Fruit fly (Drosophila melanogaster): ENCODE data around the gene Phf5a.

The Phf5a gene

dm6 chr2L:6455032-6455954 is 35.4 kb downstream of the Phf5a start, which contains the start of gene retm (continued):
- TF ChIP-seq Stat92E (GFP tag; optimal IDR thresholded peaks at IDR 0.05) (no peak), Opbp (GFP tag; IDR thresholded peaks at IDR 0.05; ENCODE audit: partially characterized antibody) (peak; percentile 28; the same call in 1 of the 3 replicates), nerfin-1 (tag; optimal IDR thresholded peaks at IDR 0.05) (peak; percentile 48), CG11560 (tag; IDR thresholded peaks at IDR 0.05) (no peak), Atf3 (GFP tag; optimal IDR thresholded peaks at IDR 0.05) (no peak), CG16863 (GFP tag; optimal IDR thresholded peaks at IDR 0.05) (no peak), bbx (GFP tag; IDR thresholded peaks at IDR 0.05; ENCODE audit: partially characterized antibody) (peak; percentile 39; the same call in 1 of the 2 replicates), otp (GFP tag; IDR thresholded peaks at IDR 0.05) (no peak), CG32767 (GFP tag; IDR thresholded peaks at IDR 0.05) (no peak), CG32532 (GFP tag; IDR thresholded peaks at IDR 0.05) (peak; percentile 25; the same call in 1 of the 2 replicates), ssp (GFP tag; IDR thresholded peaks at IDR 0.05) (peak; percentile 91), HLHmδ (GFP tag; optimal IDR thresholded peaks at IDR 0.05) (peak; percentile 50), crc (GFP tag; optimal IDR thresholded peaks at IDR 0.05) (no peak), CG4617 (GFP tag; optimal IDR thresholded peaks at IDR 0.05; ENCODE audit: borderline replicate concordance) (no peak), Six4 (GFP tag; optimal IDR thresholded peaks at IDR 0.05) (no peak), luna (GFP tag; optimal IDR thresholded peaks at IDR 0.05) (no peak), CHES-1-like (GFP tag; optimal IDR thresholded peaks at IDR 0.05) (no peak), tgo (GFP tag; IDR thresholded peaks at IDR 0.05) (no peak), inv (GFP tag; IDR thresholded peaks at IDR 0.05; ENCODE audit: partially characterized antibody) (no peak), chm (GFP tag; IDR thresholded peaks at IDR 0.05) (no peak), ci (GFP tag; IDR thresholded peaks at IDR 0.05) (peak; percentile 45; the same call in 1 of the 3 replicates), ash1 (GFP tag; optimal IDR thresholded peaks at IDR 0.05) (no peak), Med (GFP tag) (no peak), eve (GFP tag; optimal IDR thresholded peaks at IDR 0.05) (no peak), gfzf (GFP tag; optimal IDR thresholded peaks at IDR 0.05) (no peak), psq (GFP tag; optimal IDR thresholded peaks at IDR 0.05) (no peak), nau (GFP tag; optimal IDR thresholded peaks at IDR 0.05) (no peak), CG7372 (GFP tag; IDR thresholded peaks at IDR 0.05) (no peak), CG1602 (GFP tag; optimal IDR thresholded peaks at IDR 0.05) (no peak), CG10366 (GFP tag; IDR thresholded peaks at IDR 0.05) (no peak), caup (GFP tag; optimal IDR thresholded peaks at IDR 0.05; ENCODE audit: severe bottlenecking) (no peak), ase (GFP tag; IDR thresholded peaks at IDR 0.05) (no peak), GATAe (GFP tag; conservative IDR thresholded peaks at IDR 0.05) (no peak), Meics (GFP tag; optimal IDR thresholded peaks at IDR 0.05) (no peak), CG30431 (GFP tag; optimal IDR thresholded peaks at IDR 0.05) (no peak), abd-A (tag; optimal IDR thresholded peaks at IDR 0.05) (no peak), lab (GFP tag; optimal IDR thresholded peaks at IDR 0.05) (peak; percentile 54), onecut (GFP tag; IDR thresholded peaks at IDR 0.05) (peak; percentile 31), eyg (GFP tag; optimal IDR thresholded peaks at IDR 0.05) (no peak), gcm2 (GFP tag; optimal IDR thresholded peaks at IDR 0.05) (no peak), CG3163 (GFP tag; optimal IDR thresholded peaks at IDR 0.05) (no peak), Drgx (GFP tag; IDR thresholded peaks at IDR 0.05) (no peak), sug (tag; optimal IDR thresholded peaks at IDR 0.05) (peak; percentile 4), unc-4 (GFP tag; IDR thresholded peaks at IDR 0.05; ENCODE audit: partially characterized antibody) (no peak), Sin3A (optimal IDR thresholded peaks at IDR 0.05) (no peak), TFAM (GFP tag; optimal IDR thresholded peaks at IDR 0.05) (no peak), kah (GFP tag; optimal IDR thresholded peaks at IDR 0.05) (no peak), Sox100B (GFP tag; optimal IDR thresholded peaks at IDR 0.05) (no peak), ken (GFP tag; IDR thresholded peaks at IDR 0.05) (0 out of 3 replicates have a peak, but pooled peaks have one; percentile 4)
